Fruit fly (Drosophila melanogaster) whole organism, prepupa: ENCODE measurements around the gene CG34176.

Source experiments
- CG32006 ChIP-seq: fragments of 200-800 bp; sonication (Bioruptor generic); optimal IDR thresholded peaks from 3 replicates; lab custom pipeline; 2017; ENCODE audit warnings: missing biosample characterization, mild to moderate bottlenecking, missing genetic modification characterization
- CG3919 ChIP-seq: fragments of 200-800 bp; sonication (Bioruptor generic); optimal IDR thresholded peaks from 3 replicates; lab custom pipeline; 2016; ENCODE audit warnings: missing biosample characterization, missing genetic modification characterization
- CG4318 ChIP-seq: fragments of 200-800 bp; sonication (Bioruptor generic); optimal IDR thresholded peaks from 3 replicates; lab custom pipeline; 2017; ENCODE audit warnings: missing biosample characterization, mild to moderate bottlenecking, missing genetic modification characterization
- Ets96B ChIP-seq: fragments of 200-800 bp; optimal IDR thresholded peaks from 2 replicates; lab custom pipeline; 2019; ENCODE audit warnings: missing biosample characterization, mild to moderate bottlenecking, missing genetic modification characterization, moderate library complexity
- Sox102F ChIP-seq: fragments of 200-800 bp; sonication (Bioruptor generic); optimal IDR thresholded peaks from 2 replicates; lab custom pipeline; 2016; ENCODE audit warnings: missing biosample characterization, mild to moderate bottlenecking, missing genetic modification characterization
- dsx ChIP-seq: fragments of 200-800 bp; optimal IDR thresholded peaks from 3 replicates; lab custom pipeline; 2019; ENCODE audit warnings: missing biosample characterization, mild to moderate bottlenecking, missing genetic modification characterization, moderate library complexity; ENCODE audit not compliant: poor library complexity, severe bottlenecking
- lz ChIP-seq: fragments of 200-800 bp; sonication (Bioruptor generic); optimal IDR thresholded peaks from 3 replicates; lab custom pipeline; 2016; ENCODE audit warnings: missing biosample characterization, missing genetic modification characterization

DNA sequence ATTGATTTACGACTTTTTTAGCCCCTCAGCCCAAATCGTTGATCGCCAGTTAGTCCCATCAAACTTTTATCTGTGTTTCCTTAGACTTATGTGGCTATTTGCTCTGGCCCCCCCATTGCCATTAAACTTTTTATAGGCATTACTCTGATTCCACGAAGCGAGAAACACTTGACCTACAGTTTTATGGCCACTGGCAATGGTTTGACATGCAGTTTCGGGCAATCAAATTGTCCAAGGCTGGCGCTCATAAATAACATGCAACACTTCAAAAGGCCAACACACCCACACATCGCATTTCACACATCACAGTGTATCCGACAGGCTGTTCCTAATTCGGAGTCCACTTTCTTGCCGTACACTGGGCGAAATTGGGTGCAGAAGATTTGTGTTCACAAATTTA lies 35.6 kb upstream of the CG34176 start:
- TF ChIP-seq Ets96B (tag; lab: Kevin White, UChicago) (no peak), lz (GFP tag; lab: Kevin White, UChicago) (no peak), Sox102F (GFP tag; lab: Kevin White, UChicago) (no peak), CG3919 (GFP tag; lab: Kevin White, UChicago) (no peak), CG4318 (GFP tag; lab: Kevin White, UChicago) (no peak), dsx (no peak), CG32006 (GFP tag; lab: Kevin White, UChicago) (no peak)
